Fruit fly (Drosophila melanogaster) whole organism, embryonic: ENCODE data around the gene Inx3.

ENCODE experiments used
- Adf1 ChIP-seq: fragments of 200-800 bp; sonication (Bioruptor generic); IDR thresholded peaks from 2 replicates; pipeline ENCODE4 v1.3.6; 2022; ENCODE audit warnings: missing biosample characterization, missing genetic modification characterization
- CG11456 ChIP-seq: fragments of 200-800 bp; sonication (Bioruptor generic); IDR thresholded peaks from 3 replicates; pipeline ENCODE4 v1.3.6; 2022; ENCODE audit warnings: missing biosample characterization, missing genetic modification characterization
- CG6854 ChIP-seq: fragments of 200-800 bp; sonication (Bioruptor generic); optimal IDR thresholded peaks from 3 replicates; lab custom pipeline; 2017; ENCODE audit warnings: missing biosample characterization, mild to moderate bottlenecking, missing genetic modification characterization
- Ravus ChIP-seq: fragments of 200-800 bp; sonication (Bioruptor generic); IDR thresholded peaks from 2 replicates; pipeline ENCODE4 v1.3.6; 2022; ENCODE audit warnings: missing biosample characterization, missing genetic modification characterization
- dmrt99B ChIP-seq: fragments of 200-800 bp; sonication (Bioruptor generic); optimal IDR thresholded peaks from 2 replicates; lab custom pipeline; 2018; ENCODE audit warnings: missing biosample characterization, mild to moderate bottlenecking, missing genetic modification characterization, moderate library complexity
- ftz-f1 ChIP-seq: fragments of 200-800 bp; sonication (Bioruptor generic); optimal IDR thresholded peaks from 2 replicates; lab custom pipeline; 2016; ENCODE audit warnings: missing biosample characterization, missing genetic modification characterization
- ham ChIP-seq: fragments of 200-800 bp; sonication (Bioruptor generic); IDR thresholded peaks from 2 replicates; pipeline ENCODE4 v1.3.6; 2022; ENCODE audit warnings: missing biosample characterization, missing genetic modification characterization
- nom ChIP-seq: fragments of 200-800 bp; sonication (Bioruptor generic); optimal IDR thresholded peaks from 2 replicates; lab custom pipeline; 2017; ENCODE audit warnings: missing biosample characterization, missing genetic modification characterization, mild to moderate bottlenecking, moderate library complexity, missing genetic modification reagents
- onecut ChIP-seq: fragments of 200-800 bp; sonication (Bioruptor generic); IDR thresholded peaks from 2 replicates; pipeline ENCODE4 v1.3.6; 2022; ENCODE audit warnings: missing biosample characterization, missing genetic modification characterization
- zen ChIP-seq: fragments of 200-800 bp; sonication (Bioruptor generic); optimal IDR thresholded peaks from 3 replicates; lab custom pipeline; 2018; ENCODE audit warnings: missing biosample characterization, mild to moderate bottlenecking, missing genetic modification characterization, moderate library complexity

dm6 chr3R:28856140-28856539 is 3.2 kb downstream of the Inx3 start:
- TF ChIP-seq ham (GFP tag; lab: Robert Waterston, UW) (no peak), zen (tag; lab: Kevin White, UChicago) (no peak), Adf1 (GFP tag; lab: Robert Waterston, UW) (no peak), onecut (GFP tag; lab: Robert Waterston, UW) (no peak), CG11456 (GFP tag; lab: Robert Waterston, UW) (no peak), ftz-f1 (GFP tag; lab: Kevin White, UChicago) (no peak), nom (no peak), CG6854 (GFP tag; lab: Kevin White, UChicago) (no peak), dmrt99B (tag; lab: Kevin White, UChicago) (no peak), Ravus (GFP tag; lab: Robert Waterston, UW) (no peak)
